Fruit fly (Drosophila melanogaster) whole organism, embryonic: ENCODE data around the gene CG4382.
A peak's percentile ranks its signal among the peaks of the same experiment; 100 is the strongest.

Source experiments
- ATbp ChIP-seq: fragments of 200-800 bp; sonication (Bioruptor generic); optimal IDR thresholded peaks from 2 replicates; lab custom pipeline; 2017; ENCODE audit warnings: missing biosample characterization, mild to moderate bottlenecking, missing genetic modification characterization, missing genetic modification reagents
- CG10267 ChIP-seq: fragments of 200-800 bp; sonication (Bioruptor generic); optimal IDR thresholded peaks from 2 replicates; lab custom pipeline; 2018; ENCODE audit warnings: missing biosample characterization, mild to moderate bottlenecking, missing genetic modification characterization, moderate library complexity
- CG12155 ChIP-seq: fragments of 200-800 bp; sonication (Bioruptor generic); optimal IDR thresholded peaks from 3 replicates; lab custom pipeline; 2016; ENCODE audit warnings: missing biosample characterization, missing genetic modification characterization
- CG1233 ChIP-seq: fragments of 200-800 bp; sonication (Bioruptor generic); optimal IDR thresholded peaks from 4 replicates; lab custom pipeline; 2018; ENCODE audit warnings: missing biosample characterization, mild to moderate bottlenecking, missing genetic modification characterization
- CG12744 ChIP-seq: fragments of 200-800 bp; sonication (Bioruptor generic); optimal IDR thresholded peaks from 2 replicates; lab custom pipeline; 2016; ENCODE audit warnings: missing biosample characterization, missing genetic modification characterization
- CG14710 ChIP-seq: fragments of 200-800 bp; sonication (Bioruptor generic); optimal IDR thresholded peaks from 3 replicates; lab custom pipeline; 2019; ENCODE audit warnings: missing biosample characterization, mild to moderate bottlenecking, missing genetic modification characterization, moderate library complexity
- CG15073 ChIP-seq: fragments of 200-800 bp; sonication (Bioruptor generic); optimal IDR thresholded peaks from 2 replicates; lab custom pipeline; 2016; ENCODE audit warnings: missing biosample characterization, missing genetic modification characterization
- CG17186 ChIP-seq: fragments of 200-800 bp; sonication (Bioruptor generic); optimal IDR thresholded peaks from 3 replicates; lab custom pipeline; 2017; ENCODE audit warnings: missing biosample characterization, missing genetic modification reagents, missing genetic modification characterization
- CG1832 ChIP-seq: fragments of 200-800 bp; sonication (Bioruptor generic); optimal IDR thresholded peaks from 2 replicates; lab custom pipeline; 2017; ENCODE audit warnings: missing biosample characterization, mild to moderate bottlenecking, missing genetic modification characterization, inconsistent platforms
- CG2116 ChIP-seq: fragments of 200-800 bp; sonication (Bioruptor generic); optimal IDR thresholded peaks from 3 replicates; lab custom pipeline; 2018; ENCODE audit warnings: missing biosample characterization, mild to moderate bottlenecking, missing genetic modification characterization
- CG30403 ChIP-seq: fragments of 200-800 bp; sonication (Bioruptor generic); optimal IDR thresholded peaks from 3 replicates; lab custom pipeline; 2016; ENCODE audit warnings: missing biosample characterization, missing genetic modification characterization
- CG32767 ChIP-seq: fragments of 200-800 bp; sonication (Bioruptor generic); IDR thresholded peaks from 2 replicates; pipeline ENCODE4 v1.3.6; 2022; ENCODE audit warnings: missing biosample characterization, missing genetic modification characterization
- CG3281 ChIP-seq: fragments of 200-800 bp; sonication (Bioruptor generic); optimal IDR thresholded peaks from 3 replicates; lab custom pipeline; 2017; ENCODE audit warnings: missing biosample characterization, mild to moderate bottlenecking, missing genetic modification characterization
- CG43689 ChIP-seq: fragments of 200-800 bp; sonication (Bioruptor generic); IDR thresholded peaks from 2 replicates; pipeline ENCODE4 v1.3.6; 2022; ENCODE audit warnings: missing biosample characterization, missing genetic modification characterization
- CG4730 ChIP-seq: fragments of 200-800 bp; sonication (Bioruptor generic); IDR thresholded peaks from 2 replicates; pipeline ENCODE4 v1.3.6; 2022; ENCODE audit warnings: missing biosample characterization, missing genetic modification characterization
- CG6272 ChIP-seq: fragments of 200-800 bp; sonication (Bioruptor generic); IDR thresholded peaks from 2 replicates; pipeline ENCODE4 v1.3.6; 2022; ENCODE audit warnings: missing biosample characterization, missing genetic modification characterization
- CG6765 ChIP-seq: fragments of 200-800 bp; sonication (Bioruptor generic); optimal IDR thresholded peaks from 3 replicates; lab custom pipeline; 2017; ENCODE audit warnings: missing biosample characterization, mild to moderate bottlenecking, missing genetic modification characterization
- CG7372 ChIP-seq: fragments of 200-800 bp; sonication (Bioruptor generic); IDR thresholded peaks from 2 replicates; pipeline ENCODE4 v1.3.6; 2022; ENCODE audit warnings: missing biosample characterization, missing genetic modification characterization
- CG8765 ChIP-seq: fragments of 200-800 bp; sonication (Bioruptor generic); IDR thresholded peaks from 2 replicates; pipeline ENCODE4 v1.3.6; 2022; ENCODE audit warnings: missing biosample characterization, missing genetic modification characterization
- CG9876 ChIP-seq: fragments of 200-800 bp; sonication (Bioruptor generic); optimal IDR thresholded peaks from 2 replicates; lab custom pipeline; 2016; ENCODE audit warnings: missing biosample characterization, missing genetic modification characterization
- D19B ChIP-seq: fragments of 200-800 bp; sonication (Bioruptor generic); optimal IDR thresholded peaks from 2 replicates; lab custom pipeline; 2017; ENCODE audit warnings: missing biosample characterization, mild to moderate bottlenecking, missing genetic modification characterization
- HHEX ChIP-seq: fragments of 200-800 bp; sonication (Bioruptor generic); optimal IDR thresholded peaks from 3 replicates; lab custom pipeline; 2017; ENCODE audit warnings: missing biosample characterization, mild to moderate bottlenecking, missing genetic modification characterization, missing genetic modification reagents
- HLH4C ChIP-seq: fragments of 200-800 bp; sonication (Bioruptor generic); IDR thresholded peaks from 3 replicates; pipeline ENCODE4 v1.3.6; 2022; ENCODE audit warnings: missing biosample characterization, missing genetic modification characterization; ENCODE audit not compliant: partially characterized antibody
- HLHmδ ChIP-seq: fragments of 200-800 bp; sonication (Bioruptor generic); optimal IDR thresholded peaks from 2 replicates; lab custom pipeline; 2018; ENCODE audit warnings: missing biosample characterization, mild to moderate bottlenecking, missing genetic modification characterization, moderate library complexity
- Jarid2 ChIP-seq: fragments of 200-800 bp; sonication (Bioruptor generic); optimal IDR thresholded peaks from 3 replicates; lab custom pipeline; 2017; ENCODE audit warnings: mild to moderate bottlenecking, missing biosample characterization, missing genetic modification reagents, missing genetic modification characterization
- Kr ChIP-seq: fragments of 200-800 bp; sonication (Bioruptor generic); optimal IDR thresholded peaks from 2 replicates; lab custom pipeline; 2017; ENCODE audit warnings: missing biosample characterization, mild to moderate bottlenecking, missing genetic modification characterization
- Meics ChIP-seq: fragments of 200-800 bp; sonication (Bioruptor generic); optimal IDR thresholded peaks from 2 replicates; lab custom pipeline; 2017; ENCODE audit warnings: missing biosample characterization, mild to moderate bottlenecking, missing genetic modification characterization
- Neu2 ChIP-seq: fragments of 200-800 bp; sonication (Bioruptor generic); optimal IDR thresholded peaks from 3 replicates; lab custom pipeline; 2016; ENCODE audit warnings: missing biosample characterization, missing genetic modification characterization, borderline replicate concordance
- Trl ChIP-seq, 3 experiments: fragments of >200 bp in 2 of 3; fragments of 200-800 bp in 1 of 3; sonication (Bioruptor generic) in 1 of 3; optimal IDR thresholded peaks; 2 replicates in 1 of 3; 3 replicates in 2 of 3; lab custom pipeline; 2016 to 2017; ENCODE audit warnings: missing biosample characterization in 1 of 3, missing genetic modification characterization in 1 of 3
- Xbp1 ChIP-seq: fragments of 200-800 bp; sonication (Bioruptor generic); optimal IDR thresholded peaks from 3 replicates; lab custom pipeline; 2016; ENCODE audit warnings: missing biosample characterization, mild to moderate bottlenecking, missing genetic modification characterization
- ac ChIP-seq: fragments of 200-800 bp; sonication (Bioruptor generic); optimal IDR thresholded peaks from 3 replicates; lab custom pipeline; 2017; ENCODE audit warnings: missing biosample characterization, mild to moderate bottlenecking, missing genetic modification characterization
- al ChIP-seq: fragments of 200-800 bp; sonication (Bioruptor generic); IDR thresholded peaks from 2 replicates; pipeline ENCODE4 v1.3.6; 2022; ENCODE audit warnings: missing biosample characterization, missing genetic modification characterization
- aop ChIP-seq: fragments of 200-800 bp; sonication (Bioruptor generic); IDR thresholded peaks from 2 replicates; pipeline ENCODE4 v1.3.6; 2022; ENCODE audit warnings: missing biosample characterization, missing genetic modification characterization
- ato ChIP-seq: fragments of 200-800 bp; sonication (Bioruptor generic); IDR thresholded peaks from 2 replicates; pipeline ENCODE4 v1.3.6; 2022; ENCODE audit warnings: missing biosample characterization, missing genetic modification characterization; ENCODE audit not compliant: partially characterized antibody
- cato ChIP-seq: fragments of 200-800 bp; sonication (Bioruptor generic); optimal IDR thresholded peaks from 2 replicates; lab custom pipeline; 2016; ENCODE audit warnings: missing biosample characterization, missing genetic modification characterization, borderline replicate concordance
- chn ChIP-seq: fragments of 200-800 bp; sonication (Bioruptor generic); optimal IDR thresholded peaks from 2 replicates; lab custom pipeline; 2016; ENCODE audit warnings: missing biosample characterization, missing genetic modification characterization
- da ChIP-seq: fragments of 200-800 bp; sonication (Bioruptor generic); optimal IDR thresholded peaks from 2 replicates; lab custom pipeline; 2016; ENCODE audit warnings: missing biosample characterization, missing genetic modification characterization
- en ChIP-seq: fragments of 200-800 bp; sonication (Bioruptor generic); optimal IDR thresholded peaks from 2 replicates; lab custom pipeline; 2016; ENCODE audit warnings: missing biosample characterization, missing genetic modification characterization
- ewg ChIP-seq: fragments of 200-800 bp; sonication (Bioruptor generic); optimal IDR thresholded peaks from 3 replicates; lab custom pipeline; 2017; ENCODE audit warnings: mild to moderate bottlenecking, missing biosample characterization, missing genetic modification reagents, missing genetic modification characterization
- fd3F ChIP-seq: fragments of 200-800 bp; sonication (Bioruptor generic); optimal IDR thresholded peaks from 2 replicates; lab custom pipeline; 2018; ENCODE audit warnings: missing biosample characterization, mild to moderate bottlenecking, missing genetic modification characterization, moderate library complexity
- grn ChIP-seq: fragments of 200-800 bp; sonication (Bioruptor generic); optimal IDR thresholded peaks from 3 replicates; lab custom pipeline; 2017; ENCODE audit warnings: missing biosample characterization, missing genetic modification characterization
- gt ChIP-seq: fragments of 200-800 bp; sonication (Bioruptor generic); IDR thresholded peaks from 2 replicates; pipeline ENCODE4 v1.3.6; 2022; ENCODE audit warnings: missing biosample characterization, missing genetic modification characterization
- ken ChIP-seq: fragments of 200-800 bp; sonication (Bioruptor generic); IDR thresholded peaks from 3 replicates; pipeline ENCODE4 v1.3.6; 2022; ENCODE audit warnings: missing biosample characterization, missing genetic modification characterization
- lov ChIP-seq, 2 experiments: fragments of 200-800 bp in 1 of 2; fragments of >200 bp in 1 of 2; sonication (Bioruptor generic) in 1 of 2; IDR thresholded peaks in 1 of 2; optimal IDR thresholded peaks in 1 of 2; 2 replicates in 1 of 2; 3 replicates in 1 of 2; pipeline versions ENCODE4 v1.3.6 to Lab custom; 2017 to 2022; ENCODE audit warnings: missing biosample characterization in 1 of 2, missing genetic modification characterization in 1 of 2
- mam ChIP-seq: fragments of 200-800 bp; sonication (Bioruptor generic); optimal IDR thresholded peaks from 3 replicates; lab custom pipeline; 2016; ENCODE audit warnings: missing biosample characterization, missing genetic modification characterization
- p53 ChIP-seq: fragments of 200-800 bp; sonication (Bioruptor generic); optimal IDR thresholded peaks from 2 replicates; lab custom pipeline; 2016; ENCODE audit warnings: missing biosample characterization, missing genetic modification characterization
- sug ChIP-seq: fragments of 200-800 bp; optimal IDR thresholded peaks from 2 replicates; lab custom pipeline; 2019; ENCODE audit warnings: missing biosample characterization, mild to moderate bottlenecking, missing genetic modification characterization, moderate library complexity
- tio ChIP-seq: fragments of 200-800 bp; sonication (Bioruptor generic); optimal IDR thresholded peaks from 2 replicates; lab custom pipeline; 2017; ENCODE audit warnings: missing biosample characterization, missing genetic modification characterization, inconsistent platforms
- unpg ChIP-seq: fragments of 200-800 bp; sonication (Bioruptor generic); optimal IDR thresholded peaks from 3 replicates; lab custom pipeline; 2018; ENCODE audit warnings: missing biosample characterization, mild to moderate bottlenecking, missing genetic modification characterization, moderate library complexity
- yki ChIP-seq: fragments of >200 bp; optimal IDR thresholded peaks from 3 replicates; lab custom pipeline; 2018

CG4382 gene

DNA sequence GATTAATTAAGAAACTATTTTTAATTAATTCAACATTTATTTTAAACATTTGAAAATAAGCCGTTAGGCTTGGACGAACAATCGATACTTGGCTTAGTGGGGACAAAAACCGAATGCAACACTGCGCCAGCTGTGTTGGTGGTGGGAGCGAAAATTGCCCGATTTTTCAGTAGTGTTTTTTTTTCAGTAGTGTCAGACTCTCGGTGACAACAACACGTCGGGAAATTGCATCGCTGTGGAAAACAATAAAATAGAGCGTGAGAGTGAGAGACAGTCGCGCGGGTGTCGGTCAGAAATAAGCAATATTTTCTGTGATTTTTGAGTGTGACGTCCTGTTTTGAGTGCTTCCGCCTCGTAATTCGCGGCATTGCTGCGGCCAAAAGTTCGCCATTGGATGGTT, 16.0 kb upstream of the CG4382 start (continued):
- TF ChIP-seq CG32767 (GFP tag; lab: Robert Waterston, UW) (no peak), CG43689 (GFP tag; lab: Robert Waterston, UW) (no peak), CG6765 (GFP tag; lab: Kevin White, UChicago) (peak; percentile 3), ken (GFP tag; lab: Robert Waterston, UW) (peak; percentile 45; the same call in 1 of the 3 replicates), CG7372 (GFP tag; lab: Robert Waterston, UW) (no peak), gt (GFP tag; lab: Robert Waterston, UW) (no peak), D19B (GFP tag; lab: Kevin White, UChicago) (no peak), ato (GFP tag; lab: Robert Waterston, UW) (peak; percentile 63; the same call in 1 of the 2 replicates), ac (GFP tag; lab: Kevin White, UChicago) (no peak), CG8765 (GFP tag; lab: Robert Waterston, UW) (no peak), cato (no peak), mam (GFP tag; lab: Kevin White, UChicago) (peak; percentile 52), CG4730 (GFP tag; lab: Robert Waterston, UW) (no peak), ATbp (GFP tag; lab: Kevin White, UChicago) (no peak), CG14710 (peak; percentile 64), CG30403 (GFP tag; lab: Kevin White, UChicago) (peak; percentile 54), CG17186 (GFP tag; lab: Kevin White, UChicago) (no peak), lov (optimal IDR thresholded peaks at IDR 0.05; lab: Kevin White, UChicago) (no peak), lov (GFP tag; IDR thresholded peaks at IDR 0.05; lab: Robert Waterston, UW) (no peak), CG3281 (GFP tag; lab: Kevin White, UChicago) (no peak), Trl (optimal IDR thresholded peaks at IDR 0.05; lab: Kevin White, UChicago) (peak; percentile 18 to 44), Trl (GFP tag; optimal IDR thresholded peaks at IDR 0.05; lab: Kevin White, UChicago) (peak; percentile 64), fd3F (GFP tag; lab: Kevin White, UChicago) (no peak), CG15073 (GFP tag; lab: Kevin White, UChicago) (no peak), CG9876 (GFP tag; lab: Kevin White, UChicago) (no peak), CG2116 (GFP tag; lab: Kevin White, UChicago) (peak; percentile 100), grn (GFP tag; lab: Kevin White, UChicago) (no peak), sug (tag; lab: Kevin White, UChicago) (peak; percentile 33), CG6272 (GFP tag; lab: Robert Waterston, UW) (peak; percentile 6; the same call in 1 of the 2 replicates), Meics (no peak), HLH4C (GFP tag; lab: Robert Waterston, UW) (peak; percentile 74), p53 (GFP tag; lab: Kevin White, UChicago) (no peak), Jarid2 (GFP tag; lab: Kevin White, UChicago) (peak; percentile 97), CG12744 (GFP tag; lab: Kevin White, UChicago) (peak; percentile 29), al (GFP tag; lab: Robert Waterston, UW) (peak; percentile 39; the same call in 1 of the 2 replicates), unpg (GFP tag; lab: Kevin White, UChicago) (peak; percentile 11), da (GFP tag; lab: Kevin White, UChicago) (no peak), Kr (GFP tag; lab: Kevin White, UChicago) (no peak), HLHmδ (GFP tag; lab: Kevin White, UChicago) (peak; percentile 28), aop (GFP tag; lab: Robert Waterston, UW) (no peak), Xbp1 (peak; percentile 71), yki (no peak), HHEX (GFP tag; lab: Kevin White, UChicago) (no peak), ewg (GFP tag; lab: Kevin White, UChicago) (peak; percentile 32), CG1233 (GFP tag; lab: Kevin White, UChicago) (no peak), en (GFP tag; lab: Kevin White, UChicago) (no peak), CG1832 (GFP tag; lab: Kevin White, UChicago) (no peak), tio (GFP tag; lab: Kevin White, UChicago) (no peak), chn (GFP tag; lab: Kevin White, UChicago) (peak; percentile 32), Neu2 (GFP tag; lab: Kevin White, UChicago) (peak; percentile 82), CG12155 (peak; percentile 51), CG10267 (peak; percentile 39)
